Worm (Caenorhabditis elegans): ENCODE measurements around the gene ZK666.14.

The ZK666.14 gene

ce11 chrII:10515422-10515821 lies 20.9 kb downstream of the ZK666.14 start (continued):
- TF ChIP-seq ceh-32 (tag; optimal IDR thresholded peaks at IDR 0.05; ENCODE audit: poor library complexity), result no peak

- TF ChIP-seq lin-13 (GFP tag; optimal IDR thresholded peaks at IDR 0.05), result no peak
- no peak for TF ChIP-seq jun-1 (tag; optimal IDR thresholded peaks at IDR 0.05)
- TF ChIP-seq hmg-1.1 (GFP tag; IDR thresholded peaks at IDR 0.05), result no peak
- no peak for TF ChIP-seq unc-62 (GFP tag; optimal IDR thresholded peaks at IDR 0.05 in 1 of 2)
- TF ChIP-seq unc-62 (tag; optimal IDR thresholded peaks at IDR 0.05), result no peak
- no peak for TF ChIP-seq tag-97 (GFP tag; IDR thresholded peaks at IDR 0.05)
- TF ChIP-seq gei-8 (GFP tag; optimal IDR thresholded peaks at IDR 0.05), result no peak
- peak; percentile 40 for TF ChIP-seq nhr-28 (tag; optimal IDR thresholded peaks at IDR 0.05)
- TF ChIP-seq saeg-2 (GFP tag; IDR thresholded peaks at IDR 0.05), result no peak
- TF ChIP-seq php-3 (GFP tag; IDR thresholded peaks at IDR 0.05), result no peak
- no peak for TF ChIP-seq nhr-111 (GFP tag; optimal IDR thresholded peaks at IDR 0.05)
- no peak for TF ChIP-seq T26A8.4 (GFP tag; IDR thresholded peaks at IDR 0.05)
- TF ChIP-seq cey-2 (tag; optimal IDR thresholded peaks at IDR 0.05; ENCODE audit: borderline replicate concordance, insufficient read depth), result no peak
- TF ChIP-seq mep-1 (tag; optimal IDR thresholded peaks at IDR 0.05), result no peak
- no peak for TF ChIP-seq daf-19 (GFP tag; conservative IDR thresholded peaks at IDR 0.05)
- no peak for TF ChIP-seq nhr-25 (tag; optimal IDR thresholded peaks at IDR 0.05; ENCODE audit: borderline replicate concordance, insufficient read depth)
- no peak for TF ChIP-seq fkh-10 (GFP tag; optimal IDR thresholded peaks at IDR 0.05)
- peak; percentile 31 for TF ChIP-seq hlh-30 (tag; optimal IDR thresholded peaks at IDR 0.05; ENCODE audit: insufficient read depth)
- TF ChIP-seq nhr-48 (tag; optimal IDR thresholded peaks at IDR 0.05), result no peak
- TF ChIP-seq lim-7 (GFP tag; IDR thresholded peaks at IDR 0.05), result no peak
- no peak for TF ChIP-seq ceh-62 (tag; optimal IDR thresholded peaks at IDR 0.05)
- no peak for TF ChIP-seq ceh-28 (tag; optimal IDR thresholded peaks at IDR 0.05)
- no peak for TF ChIP-seq F10B5.3 (tag; optimal IDR thresholded peaks at IDR 0.05)
- no peak for TF ChIP-seq Y48G9A.11 (GFP tag; IDR thresholded peaks at IDR 0.05)
- TF ChIP-seq F49E8.2 (tag; optimal IDR thresholded peaks at IDR 0.05; ENCODE audit: borderline replicate concordance), result no peak
- no peak for TF ChIP-seq lsy-2 (tag; optimal IDR thresholded peaks at IDR 0.05)
- no peak for TF ChIP-seq F44E2.7 (GFP tag; IDR thresholded peaks at IDR 0.05)
- no peak for TF ChIP-seq aly-2 (tag; optimal IDR thresholded peaks at IDR 0.05)
- TF ChIP-seq T20F7.1 (GFP tag; optimal IDR thresholded peaks at IDR 0.05), result no peak
- no peak for TF ChIP-seq Y75B8A.6 (GFP tag; IDR thresholded peaks at IDR 0.05)
- TF ChIP-seq arid-1 (GFP tag; conservative IDR thresholded peaks at IDR 0.05), result no peak
- no peak for TF ChIP-seq ZK337.2 (GFP tag; IDR thresholded peaks at IDR 0.05)
- TF ChIP-seq Y105C5A.15 (GFP tag; IDR thresholded peaks at IDR 0.05), result no peak
- no peak for TF ChIP-seq nhr-76 (tag; optimal IDR thresholded peaks at IDR 0.05)
- TF ChIP-seq daf-8 (GFP tag; IDR thresholded peaks at IDR 0.05), result no peak
- TF ChIP-seq mxl-3 (GFP tag; optimal IDR thresholded peaks at IDR 0.05), result peak; percentile 27
- no peak for TF ChIP-seq D1046.2 (GFP tag; IDR thresholded peaks at IDR 0.05)
- no peak for TF ChIP-seq mxl-2 (GFP tag; conservative IDR thresholded peaks at IDR 0.05)
- peak in 1 of 2 experiments; percentile 28 for TF ChIP-seq mdl-1 (tag; optimal IDR thresholded peaks at IDR 0.05)
- no peak for TF ChIP-seq dpl-1 (GFP tag; optimal IDR thresholded peaks at IDR 0.05)
- peak; percentile 4 for TF ChIP-seq nhr-11 (tag; optimal IDR thresholded peaks at IDR 0.05)
- TF ChIP-seq dve-1 (tag; optimal IDR thresholded peaks at IDR 0.05; ENCODE audit: insufficient read depth), result peak; percentile 6
- peak; percentile 20 for TF ChIP-seq hlh-11 (tag; optimal IDR thresholded peaks at IDR 0.05)
- TF ChIP-seq R02D3.7 (tag; optimal IDR thresholded peaks at IDR 0.05), result no peak
- TF ChIP-seq spr-3 (GFP tag; optimal IDR thresholded peaks at IDR 0.05), result no peak
- no peak for TF ChIP-seq skn-1 (tag; optimal IDR thresholded peaks at IDR 0.05)
- TF ChIP-seq dmd-9 (GFP tag; IDR thresholded peaks at IDR 0.05), result no peak
- TF ChIP-seq nhr-42 (GFP tag; IDR thresholded peaks at IDR 0.05), result no peak
- no peak for TF ChIP-seq F37D6.2 (tag; optimal IDR thresholded peaks at IDR 0.05)
Observed at ce11 chrII:10516375-10516774, 21.8 kb downstream of the ZK666.14 start.

All from whole organism, L4 larva.